Worm (Caenorhabditis elegans) whole organism, L1 larva: Measurements from ENCODE around the gene gck-2.

Experiments
- C04F5.9 ChIP-seq: sonication (generic microtip); optimal IDR thresholded peaks from 2 replicates; lab custom pipeline; 2016; ENCODE audit warnings: missing genetic modification characterization, missing compliant biosample characterization
- C16A3.4 ChIP-seq: fragments of 150-350 bp; optimal IDR thresholded peaks from 2 replicates; lab custom pipeline; 2014; ENCODE audit warnings: missing biosample characterization, missing genetic modification characterization
- C34B4.2 ChIP-seq: sonication (generic microtip); optimal IDR thresholded peaks from 2 replicates; lab custom pipeline; 2017; ENCODE audit warnings: mild to moderate bottlenecking, missing genetic modification characterization, missing compliant biosample characterization
- Y116A8C.19 ChIP-seq: sonication (generic microtip); optimal IDR thresholded peaks from 2 replicates; lab custom pipeline; 2016; ENCODE audit warnings: missing compliant biosample characterization, missing genetic modification characterization, borderline replicate concordance
- aha-1 ChIP-seq: fragments of 150-350 bp; optimal IDR thresholded peaks from 2 replicates; lab custom pipeline; 2014; ENCODE audit warnings: missing biosample characterization, missing genetic modification characterization
- alr-1 ChIP-seq: fragments of 200-800 bp; sonication (Bioruptor generic); optimal IDR thresholded peaks from 2 replicates; lab custom pipeline; 2018; ENCODE audit warnings: borderline replicate concordance, mild to moderate bottlenecking, missing genetic modification characterization, missing compliant biosample characterization
- ama-1 ChIP-seq: fragments of 150-350 bp; optimal IDR thresholded peaks from 2 replicates; lab custom pipeline; 2014
- blmp-1 ChIP-seq: fragments of 150-350 bp; optimal IDR thresholded peaks from 2 replicates; lab custom pipeline; 2014; ENCODE audit warnings: missing biosample characterization, missing genetic modification characterization
- ceh-8 ChIP-seq: fragments of 200-800 bp; sonication (Bioruptor generic); optimal IDR thresholded peaks from 2 replicates; lab custom pipeline; 2018; ENCODE audit warnings: mild to moderate bottlenecking, missing genetic modification characterization, moderate library complexity, missing compliant biosample characterization
- ces-1 ChIP-seq: fragments of 150-350 bp; optimal IDR thresholded peaks from 2 replicates; lab custom pipeline; 2014; ENCODE audit warnings: missing biosample characterization, missing genetic modification reagents, missing genetic modification characterization
- dpl-1 ChIP-seq, 3 experiments: fragments of 150-350 bp in 2 of 3; sonication (generic microtip) in 1 of 3; optimal IDR thresholded peaks; 2 replicates each; lab custom pipeline; 2014 to 2017; ENCODE audit warnings: missing biosample characterization in 3 of 3, missing genetic modification characterization in 3 of 3, missing genetic modification reagents in 3 of 3
- dsc-1 ChIP-seq: sonication (generic microtip); optimal IDR thresholded peaks from 2 replicates; lab custom pipeline; 2016; ENCODE audit warnings: mild to moderate bottlenecking, missing genetic modification characterization, missing compliant biosample characterization
- efl-1 ChIP-seq, 4 experiments: fragments of 150-350 bp; optimal IDR thresholded peaks in 3 of 4; peaks in 1 of 4; 1 replicate in 1 of 4; 2 replicates in 3 of 4; lab custom pipeline; 2014; ENCODE audit warnings: missing biosample characterization in 2 of 4, missing genetic modification characterization in 2 of 4, missing genetic modification reagents in 2 of 4
- efl-3 ChIP-seq: fragments of 200-800 bp; sonication (Bioruptor generic); optimal IDR thresholded peaks from 2 replicates; lab custom pipeline; 2018; ENCODE audit warnings: mild to moderate bottlenecking, missing genetic modification characterization, missing compliant biosample characterization
- elt-2 ChIP-seq: sonication (generic microtip); optimal IDR thresholded peaks from 2 replicates; lab custom pipeline; 2016; ENCODE audit warnings: missing genetic modification characterization, mild to moderate bottlenecking, inconsistent platforms, missing compliant biosample characterization, missing genetic modification reagents
- ets-5 ChIP-seq: fragments of 200-800 bp; sonication (Bioruptor generic); IDR thresholded peaks from 2 replicates; pipeline ENCODE4 v1.3.6; 2022; ENCODE audit warnings: missing genetic modification characterization, missing compliant biosample characterization
- fkh-10 ChIP-seq: sonication (generic microtip); optimal IDR thresholded peaks from 2 replicates; lab custom pipeline; 2017; ENCODE audit warnings: missing biosample characterization, missing genetic modification reagents, missing genetic modification characterization
- fkh-4 ChIP-seq: sonication (generic microtip); optimal IDR thresholded peaks from 2 replicates; lab custom pipeline; 2016; ENCODE audit warnings: missing compliant biosample characterization, missing genetic modification characterization, borderline replicate concordance
- hlh-17 ChIP-seq: fragments of 200-800 bp; sonication (Bioruptor generic); optimal IDR thresholded peaks from 2 replicates; lab custom pipeline; 2018; ENCODE audit warnings: missing genetic modification characterization, mild to moderate bottlenecking, missing compliant biosample characterization, moderate library complexity, borderline replicate concordance
- hlh-4 ChIP-seq: sonication (generic microtip); optimal IDR thresholded peaks from 2 replicates; lab custom pipeline; 2016; ENCODE audit warnings: mild to moderate bottlenecking, missing genetic modification characterization, missing compliant biosample characterization
- hpl-2 ChIP-seq: fragments of 150-350 bp; optimal IDR thresholded peaks from 2 replicates; lab custom pipeline; 2014; ENCODE audit warnings: missing biosample characterization, missing genetic modification reagents, missing genetic modification characterization
- isw-1 ChIP-seq: fragments of 200-800 bp; sonication (Bioruptor generic); IDR thresholded peaks from 2 replicates; pipeline ENCODE4 v1.3.6; 2022; ENCODE audit warnings: missing genetic modification characterization, missing compliant biosample characterization
- lin-14 ChIP-seq: fragments of 200-800 bp; sonication (Bioruptor generic); optimal IDR thresholded peaks from 2 replicates; lab custom pipeline; 2018; ENCODE audit warnings: mild to moderate bottlenecking, missing genetic modification characterization, moderate library complexity, missing compliant biosample characterization
- lin-35 ChIP-seq, 2 experiments: fragments of 150-350 bp; optimal IDR thresholded peaks; 2 replicates each; lab custom pipeline; 2014; ENCODE audit warnings: missing biosample characterization in 2 of 2, missing genetic modification characterization in 2 of 2, missing genetic modification reagents in 2 of 2
- lsy-2 ChIP-seq, 2 experiments: fragments of 150-350 bp; optimal IDR thresholded peaks; 2 replicates each; lab custom pipeline; 2014; ENCODE audit warnings: missing biosample characterization in 2 of 2, missing genetic modification characterization in 2 of 2
- mef-2 ChIP-seq: fragments of 150-350 bp; optimal IDR thresholded peaks from 2 replicates; lab custom pipeline; 2014; ENCODE audit warnings: missing biosample characterization, missing genetic modification characterization
- mep-1 ChIP-seq: fragments of 150-350 bp; optimal IDR thresholded peaks from 2 replicates; lab custom pipeline; 2014; ENCODE audit warnings: missing biosample characterization, missing genetic modification characterization
- nhr-11 ChIP-seq: fragments of 150-350 bp; optimal IDR thresholded peaks from 2 replicates; lab custom pipeline; 2014; ENCODE audit warnings: missing biosample characterization, missing genetic modification characterization
- nhr-19 ChIP-seq: fragments of 200-800 bp; sonication (Bioruptor generic); conservative IDR thresholded peaks from 2 replicates; pipeline ENCODE4 v1.3.6; 2022; ENCODE audit warnings: missing genetic modification characterization, missing compliant biosample characterization
- nhr-20 ChIP-seq: sonication (generic microtip); optimal IDR thresholded peaks from 2 replicates; lab custom pipeline; 2016; ENCODE audit warnings: mild to moderate bottlenecking, missing genetic modification characterization, missing compliant biosample characterization
- nhr-28 ChIP-seq: fragments of 150-350 bp; optimal IDR thresholded peaks from 2 replicates; lab custom pipeline; 2014; ENCODE audit warnings: missing biosample characterization, missing genetic modification characterization
- nhr-47 ChIP-seq: sonication (generic microtip); optimal IDR thresholded peaks from 2 replicates; lab custom pipeline; 2016; ENCODE audit warnings: mild to moderate bottlenecking, missing genetic modification characterization, moderate library complexity, missing compliant biosample characterization
- nhr-77 ChIP-seq: fragments of 150-350 bp; optimal IDR thresholded peaks from 2 replicates; lab custom pipeline; 2014; ENCODE audit warnings: missing biosample characterization, missing genetic modification characterization
- nhr-84 ChIP-seq: sonication (generic microtip); optimal IDR thresholded peaks from 2 replicates; lab custom pipeline; 2017; ENCODE audit warnings: missing biosample characterization, missing genetic modification characterization
- nhr-85 ChIP-seq: sonication (generic microtip); peaks from one replicate; lab custom pipeline; 2016; ENCODE audit warnings: missing genetic modification characterization, inconsistent platforms, missing compliant biosample characterization
- pax-3 ChIP-seq: fragments of 200-800 bp; sonication (Bioruptor generic); optimal IDR thresholded peaks from 2 replicates; lab custom pipeline; 2018; ENCODE audit warnings: mild to moderate bottlenecking, missing genetic modification characterization, moderate library complexity, missing compliant biosample characterization
- pqm-1 ChIP-seq: sonication (generic microtip); optimal IDR thresholded peaks from 3 replicates; lab custom pipeline; 2017; ENCODE audit warnings: missing biosample characterization, missing genetic modification characterization
- snpc-4 ChIP-seq: fragments of 150-350 bp; optimal IDR thresholded peaks from 2 replicates; lab custom pipeline; 2014; ENCODE audit warnings: missing biosample characterization, missing genetic modification characterization
- sox-4 ChIP-seq: sonication (generic microtip); optimal IDR thresholded peaks from 2 replicates; lab custom pipeline; 2016; ENCODE audit warnings: missing genetic modification characterization, missing compliant biosample characterization
- sptf-1 ChIP-seq: fragments of 150-350 bp; optimal IDR thresholded peaks from 2 replicates; lab custom pipeline; 2014; ENCODE audit warnings: missing biosample characterization, missing genetic modification characterization
- sup-37 ChIP-seq: fragments of 200-800 bp; sonication (Bioruptor generic); optimal IDR thresholded peaks from 2 replicates; lab custom pipeline; 2018; ENCODE audit warnings: mild to moderate bottlenecking, missing genetic modification characterization, missing compliant biosample characterization
- tbx-2 ChIP-seq: sonication (generic microtip); optimal IDR thresholded peaks from 2 replicates; lab custom pipeline; 2016; ENCODE audit warnings: missing genetic modification characterization, missing compliant biosample characterization
- unc-130 ChIP-seq: fragments of 150-350 bp; optimal IDR thresholded peaks from 2 replicates; lab custom pipeline; 2017; ENCODE audit warnings: missing biosample characterization, missing genetic modification characterization, inconsistent platforms
- unc-30 ChIP-seq: sonication (generic microtip); optimal IDR thresholded peaks from 2 replicates; lab custom pipeline; 2017; ENCODE audit warnings: missing biosample characterization, missing genetic modification characterization
- unc-62 ChIP-seq: fragments of 150-350 bp; optimal IDR thresholded peaks from 2 replicates; lab custom pipeline; 2014; ENCODE audit warnings: missing biosample characterization, missing genetic modification reagents, missing genetic modification characterization
- unc-98 ChIP-seq: fragments of 200-800 bp; sonication (Bioruptor generic); IDR thresholded peaks from 2 replicates; pipeline ENCODE4 v1.3.6; 2022; ENCODE audit warnings: missing genetic modification characterization, missing compliant biosample characterization
- xbp-1 ChIP-seq: sonication (generic microtip); optimal IDR thresholded peaks from 2 replicates; lab custom pipeline; 2016; ENCODE audit warnings: missing genetic modification characterization, missing compliant biosample characterization
- zag-1 ChIP-seq: fragments of 150-350 bp; optimal IDR thresholded peaks from 2 replicates; lab custom pipeline; 2014; ENCODE audit warnings: missing biosample characterization, missing genetic modification characterization
- ztf-11 ChIP-seq, 2 experiments: sonication (generic microtip); optimal IDR thresholded peaks; 2 replicates each; lab custom pipeline; 2016 to 2017; ENCODE audit warnings: missing genetic modification characterization in 2 of 2, missing biosample characterization in 1 of 2, missing compliant biosample characterization in 1 of 2
- ztf-4 ChIP-seq: fragments of 150-350 bp; optimal IDR thresholded peaks from 2 replicates; lab custom pipeline; 2014; ENCODE audit warnings: missing biosample characterization, missing genetic modification characterization

The gck-2 gene

DNA sequence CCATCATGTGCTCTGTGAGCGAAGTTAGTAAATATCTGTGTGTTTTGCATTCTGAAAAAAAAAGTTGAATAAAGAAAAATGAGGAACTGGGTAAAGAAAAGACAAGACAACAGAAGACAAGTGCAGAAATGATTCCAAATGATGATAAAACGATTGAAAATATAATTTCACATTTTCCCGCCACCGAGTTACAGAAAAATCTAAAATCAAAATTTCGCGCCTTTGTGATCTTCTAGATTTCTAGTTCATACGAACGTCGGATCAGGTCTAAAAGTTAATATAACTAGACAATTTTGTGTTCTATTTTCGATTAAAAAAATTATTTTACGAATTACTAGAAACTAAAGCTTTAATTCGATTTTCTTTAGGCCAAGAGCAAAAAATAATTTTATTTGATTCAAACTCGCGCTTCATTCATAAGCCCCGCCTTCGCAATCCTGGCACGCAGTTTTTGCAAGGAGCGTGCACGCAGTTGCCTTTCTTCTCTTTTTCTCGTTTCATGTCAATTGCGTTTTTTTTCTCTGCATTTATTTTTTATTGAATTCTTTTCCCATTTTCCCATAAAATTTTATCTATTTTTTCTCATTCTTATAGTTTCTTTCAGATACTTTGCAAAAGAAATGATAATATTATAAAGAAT lies 7.5 kb downstream of the gck-2 start, which contains the start of the genes spn-4 and spe-39 (continued):
- TF ChIP-seq nhr-20 (tag; lab: Kevin White, UChicago) = peak; percentile 84
- TF ChIP-seq ztf-4 (tag; lab: Kevin White, UChicago) = peak; percentile 9
- no peak for TF ChIP-seq pqm-1 (tag; lab: Kevin White, UChicago)
- TF ChIP-seq tbx-2 = peak; percentile 73
- TF ChIP-seq nhr-47 (tag; lab: Kevin White, UChicago) = peak; percentile 87
- peak; percentile 3 for TF ChIP-seq fkh-10 (GFP tag; lab: Kevin White, UChicago)
- TF ChIP-seq sptf-1 (tag; lab: Kevin White, UChicago) = no peak
- TF ChIP-seq alr-1 (tag; lab: Kevin White, UChicago) = no peak
- TF ChIP-seq nhr-11 (tag; lab: Kevin White, UChicago) = peak; percentile 25
- TF ChIP-seq aha-1 (tag; lab: Kevin White, UChicago) = no peak
- no peak for TF ChIP-seq ets-5
- TF ChIP-seq nhr-85 (tag; lab: Kevin White, UChicago) = peak; percentile 89
- TF ChIP-seq fkh-4 (tag; lab: Kevin White, UChicago) = peak; percentile 28
- TF ChIP-seq ztf-11 (tag; optimal IDR thresholded peaks at IDR 0.05; lab: Kevin White, UChicago) = peak in 1 of 2 experiments; percentile 72
- TF ChIP-seq isw-1 (GFP tag; lab: Robert Waterston, UW) = peak; percentile 62
- TF ChIP-seq hpl-2 = peak; percentile 81
- peak; percentile 73 for TF ChIP-seq nhr-19 (GFP tag; lab: Robert Waterston, UW)
- no peak for TF ChIP-seq zag-1 (tag; lab: Kevin White, UChicago)
- no peak for TF ChIP-seq hlh-4
- peak; percentile 65 for TF ChIP-seq elt-2 (tag; lab: Kevin White, UChicago)
- TF ChIP-seq C16A3.4 = peak; percentile 83
- no peak for TF ChIP-seq unc-62 (GFP tag; lab: Kevin White, UChicago)
- peak; percentile 53 for TF ChIP-seq ceh-8
- no peak for TF ChIP-seq Y116A8C.19 (tag; lab: Kevin White, UChicago)
- no peak for TF ChIP-seq C34B4.2
- TF ChIP-seq C04F5.9 = peak; percentile 1
- no peak for TF ChIP-seq nhr-84 (tag; lab: Kevin White, UChicago)
- peak; percentile 84 for TF ChIP-seq dsc-1 (tag; lab: Kevin White, UChicago)
- TF ChIP-seq nhr-28 (tag; lab: Kevin White, UChicago) = no peak
- no peak for TF ChIP-seq hlh-17
- TF ChIP-seq efl-1 (optimal IDR thresholded peaks at IDR 0.05; lab: Kevin White, UChicago) = peak; percentile 71 to 95
- TF ChIP-seq efl-1 (GFP tag; optimal IDR thresholded peaks at IDR 0.05 in 1 of 2; lab: Kevin White, UChicago) = peak; percentile 93 to 99
- no peak for TF ChIP-seq sup-37 (GFP tag; lab: Kevin White, UChicago)
- TF ChIP-seq lin-14 (GFP tag; lab: Kevin White, UChicago) = peak; percentile 68
- peak; percentile 94 to 95 (median 94) for TF ChIP-seq dpl-1 (GFP tag; optimal IDR thresholded peaks at IDR 0.05; lab: Kevin White, UChicago)
- TF ChIP-seq snpc-4 (tag; lab: Kevin White, UChicago) = peak; percentile 88
- TF ChIP-seq sox-4 (tag; lab: Kevin White, UChicago) = peak; percentile 70
- TF ChIP-seq ama-1 (lab: Kevin White, UChicago) = peak; percentile 1
- no peak for TF ChIP-seq unc-98 (GFP tag; lab: Robert Waterston, UW)
- no peak for TF ChIP-seq mef-2 (tag; lab: Kevin White, UChicago)
- TF ChIP-seq nhr-77 = no peak
- no peak for TF ChIP-seq ces-1 (GFP tag; lab: Kevin White, UChicago)
- TF ChIP-seq blmp-1 (tag; lab: Kevin White, UChicago) = peak; percentile 66
- peak; percentile 95 for TF ChIP-seq unc-130
- TF ChIP-seq pax-3 (tag; lab: Kevin White, UChicago) = no peak
- TF ChIP-seq lsy-2 (tag; optimal IDR thresholded peaks at IDR 0.05; lab: Kevin White, UChicago) = peak; percentile 76 to 78
- no peak for TF ChIP-seq unc-30 (tag; lab: Kevin White, UChicago)
- TF ChIP-seq lin-35 (GFP tag; optimal IDR thresholded peaks at IDR 0.05; lab: Kevin White, UChicago) = peak; percentile 93 to 97
- peak; percentile 79 for TF ChIP-seq xbp-1
- peak; percentile 81 for TF ChIP-seq mep-1
- TF ChIP-seq efl-3 (GFP tag; lab: Kevin White, UChicago) = no peak
